Worm (Caenorhabditis elegans) whole organism, L1 larva: ENCODE measurements around the gene clc-7.

Experiments
- C16A3.4 ChIP-seq: fragments of 150-350 bp; optimal IDR thresholded peaks from 2 replicates; lab custom pipeline; 2014; ENCODE audit warnings: missing biosample characterization, missing genetic modification characterization
- C34B4.2 ChIP-seq: sonication (generic microtip); optimal IDR thresholded peaks from 2 replicates; lab custom pipeline; 2017; ENCODE audit warnings: mild to moderate bottlenecking, missing genetic modification characterization, missing compliant biosample characterization
- aly-2 ChIP-seq: fragments of 150-350 bp; optimal IDR thresholded peaks from 2 replicates; lab custom pipeline; 2014; ENCODE audit warnings: missing biosample characterization, missing genetic modification characterization
- blmp-1 ChIP-seq: fragments of 150-350 bp; optimal IDR thresholded peaks from 2 replicates; lab custom pipeline; 2014; ENCODE audit warnings: missing biosample characterization, missing genetic modification characterization
- ceh-63 ChIP-seq: fragments of 200-800 bp; sonication (Bioruptor generic); optimal IDR thresholded peaks from 2 replicates; lab custom pipeline; 2018; ENCODE audit warnings: mild to moderate bottlenecking, missing genetic modification characterization, missing compliant biosample characterization
- ceh-88 ChIP-seq: fragments of 200-800 bp; sonication (Bioruptor generic); IDR thresholded peaks from 2 replicates; pipeline ENCODE4 v1.3.6; 2022; ENCODE audit warnings: missing genetic modification characterization, missing compliant biosample characterization
- ces-1 ChIP-seq: fragments of 150-350 bp; optimal IDR thresholded peaks from 2 replicates; lab custom pipeline; 2014; ENCODE audit warnings: missing biosample characterization, missing genetic modification reagents, missing genetic modification characterization
- dsc-1 ChIP-seq: sonication (generic microtip); optimal IDR thresholded peaks from 2 replicates; lab custom pipeline; 2016; ENCODE audit warnings: mild to moderate bottlenecking, missing genetic modification characterization, missing compliant biosample characterization
- efl-1 ChIP-seq, 4 experiments: fragments of 150-350 bp; optimal IDR thresholded peaks in 3 of 4; peaks in 1 of 4; 1 replicate in 1 of 4; 2 replicates in 3 of 4; lab custom pipeline; 2014; ENCODE audit warnings: missing biosample characterization in 2 of 4, missing genetic modification characterization in 2 of 4, missing genetic modification reagents in 2 of 4
- egl-13 ChIP-seq: sonication (generic microtip); optimal IDR thresholded peaks from 2 replicates; lab custom pipeline; 2016; ENCODE audit warnings: missing genotype, missing genetic modification reagents, missing genetic modification characterization, missing compliant biosample characterization
- elt-3 ChIP-seq, 6 experiments: fragments of 150-350 bp in 1 of 6; sonication (generic microtip); optimal IDR thresholded peaks; 2 replicates each; lab custom pipeline; 2017 to 2018; ENCODE audit warnings: missing biosample characterization in 6 of 6, missing genetic modification characterization in 6 of 6, inconsistent platforms in 1 of 6
- fkh-10 ChIP-seq: sonication (generic microtip); optimal IDR thresholded peaks from 2 replicates; lab custom pipeline; 2017; ENCODE audit warnings: missing biosample characterization, missing genetic modification reagents, missing genetic modification characterization
- fkh-4 ChIP-seq: sonication (generic microtip); optimal IDR thresholded peaks from 2 replicates; lab custom pipeline; 2016; ENCODE audit warnings: missing compliant biosample characterization, missing genetic modification characterization, borderline replicate concordance
- grh-1 ChIP-seq: fragments of 200-800 bp; sonication (Bioruptor generic); IDR thresholded peaks from 2 replicates; pipeline ENCODE4 v1.3.6; 2022; ENCODE audit warnings: missing genetic modification reagents, missing genetic modification characterization, missing compliant biosample characterization
- hlh-4 ChIP-seq: sonication (generic microtip); optimal IDR thresholded peaks from 2 replicates; lab custom pipeline; 2016; ENCODE audit warnings: mild to moderate bottlenecking, missing genetic modification characterization, missing compliant biosample characterization
- irx-1 ChIP-seq: sonication (generic microtip); optimal IDR thresholded peaks from 2 replicates; lab custom pipeline; 2016; ENCODE audit warnings: missing genetic modification characterization, missing compliant biosample characterization
- lin-14 ChIP-seq: fragments of 200-800 bp; sonication (Bioruptor generic); optimal IDR thresholded peaks from 2 replicates; lab custom pipeline; 2018; ENCODE audit warnings: mild to moderate bottlenecking, missing genetic modification characterization, moderate library complexity, missing compliant biosample characterization
- lsy-2 ChIP-seq, 2 experiments: fragments of 150-350 bp; optimal IDR thresholded peaks; 2 replicates each; lab custom pipeline; 2014; ENCODE audit warnings: missing biosample characterization in 2 of 2, missing genetic modification characterization in 2 of 2
- nhr-47 ChIP-seq: sonication (generic microtip); optimal IDR thresholded peaks from 2 replicates; lab custom pipeline; 2016; ENCODE audit warnings: mild to moderate bottlenecking, missing genetic modification characterization, moderate library complexity, missing compliant biosample characterization
- nhr-71 ChIP-seq: sonication (generic microtip); optimal IDR thresholded peaks from 2 replicates; lab custom pipeline; 2016; ENCODE audit warnings: mild to moderate bottlenecking, missing genetic modification characterization, moderate library complexity, missing compliant biosample characterization
- nhr-77 ChIP-seq: fragments of 150-350 bp; optimal IDR thresholded peaks from 2 replicates; lab custom pipeline; 2014; ENCODE audit warnings: missing biosample characterization, missing genetic modification characterization
- nhr-85 ChIP-seq: sonication (generic microtip); peaks from one replicate; lab custom pipeline; 2016; ENCODE audit warnings: missing genetic modification characterization, inconsistent platforms, missing compliant biosample characterization
- nhr-90 ChIP-seq: sonication (generic microtip); optimal IDR thresholded peaks from 2 replicates; lab custom pipeline; 2016; ENCODE audit warnings: mild to moderate bottlenecking, missing genetic modification characterization, missing compliant biosample characterization; ENCODE audit not compliant: poor library complexity
- sup-37 ChIP-seq: fragments of 200-800 bp; sonication (Bioruptor generic); optimal IDR thresholded peaks from 2 replicates; lab custom pipeline; 2018; ENCODE audit warnings: mild to moderate bottlenecking, missing genetic modification characterization, missing compliant biosample characterization
- swsn-7 ChIP-seq: sonication (generic microtip); optimal IDR thresholded peaks from 2 replicates; lab custom pipeline; 2016; ENCODE audit warnings: missing genetic modification characterization, missing compliant biosample characterization
- unc-130 ChIP-seq: fragments of 150-350 bp; optimal IDR thresholded peaks from 2 replicates; lab custom pipeline; 2017; ENCODE audit warnings: missing biosample characterization, missing genetic modification characterization, inconsistent platforms
- unc-62 ChIP-seq: fragments of 150-350 bp; optimal IDR thresholded peaks from 2 replicates; lab custom pipeline; 2014; ENCODE audit warnings: missing biosample characterization, missing genetic modification reagents, missing genetic modification characterization
- unc-86 ChIP-seq: sonication (generic microtip); optimal IDR thresholded peaks from 2 replicates; lab custom pipeline; 2016; ENCODE audit warnings: missing genetic modification characterization, missing compliant biosample characterization
- unc-98 ChIP-seq: fragments of 200-800 bp; sonication (Bioruptor generic); IDR thresholded peaks from 2 replicates; pipeline ENCODE4 v1.3.6; 2022; ENCODE audit warnings: missing genetic modification characterization, missing compliant biosample characterization
- xbp-1 ChIP-seq: sonication (generic microtip); optimal IDR thresholded peaks from 2 replicates; lab custom pipeline; 2016; ENCODE audit warnings: missing genetic modification characterization, missing compliant biosample characterization
- zag-1 ChIP-seq: fragments of 150-350 bp; optimal IDR thresholded peaks from 2 replicates; lab custom pipeline; 2014; ENCODE audit warnings: missing biosample characterization, missing genetic modification characterization
- zip-4 ChIP-seq: fragments of 200-800 bp; sonication (Bioruptor generic); optimal IDR thresholded peaks from 2 replicates; lab custom pipeline; 2018; ENCODE audit warnings: mild to moderate bottlenecking, missing genetic modification characterization, moderate library complexity, missing compliant biosample characterization

The clc-7 gene

ce11 chrX:5024300-5024699 is 43.6 kb upstream of the clc-7 start, which contains the start of gene ZC449.1:
Gene ZC449.1, plus strand, starts transcription at chrX:5024420.
- TF ChIP-seq unc-98 (GFP tag; lab: Robert Waterston, UW) (no peak), ces-1 (GFP tag; lab: Kevin White, UChicago) (no peak), blmp-1 (tag; lab: Kevin White, UChicago) (peak; percentile 73)

ce11 chrX:5026461-5026860 is 41.4 kb upstream of the clc-7 start:
- peak; percentile 36 for TF ChIP-seq lin-14
- no peak for TF ChIP-seq grh-1 (GFP tag; lab: Robert Waterston, UW)

ce11 chrX:5027923-5028592 is 39.8 kb upstream of the clc-7 start:
- TF ChIP-seq nhr-85 (tag; lab: Kevin White, UChicago), result peak; percentile 61
- TF ChIP-seq zip-4 (GFP tag; lab: Kevin White, UChicago), result no peak
- peak; percentile 20 for TF ChIP-seq fkh-10

- no peak for TF ChIP-seq ces-1 (GFP tag; lab: Kevin White, UChicago)
- TF ChIP-seq lin-14, result peak; percentile 33
- no peak for TF ChIP-seq nhr-90 (tag; lab: Kevin White, UChicago)
- no peak for TF ChIP-seq lsy-2 (tag; optimal IDR thresholded peaks at IDR 0.05; lab: Kevin White, UChicago)
- no peak for TF ChIP-seq ceh-63 (GFP tag; lab: Kevin White, UChicago)
- peak; percentile 71 for TF ChIP-seq fkh-10
- TF ChIP-seq, all 84 proteins: peak for 2
Observed at ce11 chrX:5028593-5028955, 39.3 kb upstream of the clc-7 start.

ce11 chrX:5031742-5032141 is 36.2 kb upstream of the clc-7 start:
- peak; percentile 81 for TF ChIP-seq lin-14
- TF ChIP-seq xbp-1 (tag; lab: Kevin White, UChicago), result no peak
- TF ChIP-seq efl-1 (optimal IDR thresholded peaks at IDR 0.05; lab: Kevin White, UChicago), result no peak
- no peak for TF ChIP-seq efl-1 (GFP tag; optimal IDR thresholded peaks at IDR 0.05 in 1 of 2; lab: Kevin White, UChicago)
- TF ChIP-seq ceh-88 (GFP tag; lab: Robert Waterston, UW), result no peak
- peak; percentile 15 for TF ChIP-seq nhr-47 (tag; lab: Kevin White, UChicago)
- TF ChIP-seq unc-86, result peak; percentile 68
- peak; percentile 79 for TF ChIP-seq fkh-10
- no peak for TF ChIP-seq fkh-4 (tag; lab: Kevin White, UChicago)
- TF ChIP-seq grh-1 (GFP tag; lab: Robert Waterston, UW), result no peak
- peak in 1 of 2 experiments; percentile 22 for TF ChIP-seq lsy-2 (tag; optimal IDR thresholded peaks at IDR 0.05; lab: Kevin White, UChicago)
- TF ChIP-seq C16A3.4 (tag; lab: Kevin White, UChicago), result no peak
- no peak for TF ChIP-seq irx-1 (tag; lab: Kevin White, UChicago)
- TF ChIP-seq egl-13 (tag; lab: Kevin White, UChicago), result peak; percentile 55
- TF ChIP-seq dsc-1 (tag; lab: Kevin White, UChicago), result peak; percentile 5
- no peak for TF ChIP-seq unc-62 (GFP tag; lab: Kevin White, UChicago)
- no peak for TF ChIP-seq aly-2
- no peak for TF ChIP-seq hlh-4 (tag; lab: Kevin White, UChicago)
- no peak for TF ChIP-seq C34B4.2 (tag; lab: Kevin White, UChicago)
- no peak for TF ChIP-seq elt-3 (tag; optimal IDR thresholded peaks at IDR 0.05; lab: Kevin White, UChicago)
- peak; percentile 59 for TF ChIP-seq nhr-71 (tag; lab: Kevin White, UChicago)
- no peak for TF ChIP-seq sup-37 (GFP tag; lab: Kevin White, UChicago)
- TF ChIP-seq swsn-7 (tag; lab: Kevin White, UChicago), result peak; percentile 21
- TF ChIP-seq unc-130, result no peak
- no peak for TF ChIP-seq nhr-77 (tag; lab: Kevin White, UChicago)
- peak; percentile 78 for TF ChIP-seq zag-1 (tag; lab: Kevin White, UChicago)
- TF ChIP-seq zip-4 (GFP tag; lab: Kevin White, UChicago), result no peak
